Worm (Caenorhabditis elegans) whole organism, young adult: ENCODE measurements around the gene hir-1.

Experiments used
- B0019.2 ChIP-seq: fragments of 200-800 bp; sonication (Bioruptor generic); conservative IDR thresholded peaks from 2 replicates; pipeline ENCODE4 v1.3.6; 2022; ENCODE audit warnings: missing genetic modification reagents, missing genetic modification characterization, missing compliant biosample characterization
- B0261.1 ChIP-seq: sonication (generic microtip); optimal IDR thresholded peaks from 2 replicates; lab custom pipeline; 2016; ENCODE audit warnings: mild to moderate bottlenecking, missing genetic modification characterization, moderate library complexity, missing compliant biosample characterization
- F10E7.11 ChIP-seq: sonication (generic microtip); optimal IDR thresholded peaks from 2 replicates; lab custom pipeline; 2017; ENCODE audit warnings: mild to moderate bottlenecking, missing genetic modification characterization, moderate library complexity, missing compliant biosample characterization
- F22D6.2 ChIP-seq: sonication (generic microtip); optimal IDR thresholded peaks from 2 replicates; lab custom pipeline; 2016; ENCODE audit warnings: mild to moderate bottlenecking, missing genetic modification characterization, missing compliant biosample characterization
- T07F8.4 ChIP-seq: sonication (generic microtip); optimal IDR thresholded peaks from 2 replicates; lab custom pipeline; 2016; ENCODE audit warnings: mild to moderate bottlenecking, missing genetic modification characterization, moderate library complexity, missing compliant biosample characterization
- T26A5.8 ChIP-seq: sonication (generic microtip); optimal IDR thresholded peaks from 2 replicates; lab custom pipeline; 2016; ENCODE audit warnings: missing genetic modification characterization, missing compliant biosample characterization
- ZK185.1 ChIP-seq: sonication (generic microtip); optimal IDR thresholded peaks from 2 replicates; lab custom pipeline; 2016; ENCODE audit warnings: mild to moderate bottlenecking, missing genetic modification characterization, missing compliant biosample characterization; ENCODE audit not compliant: poor library complexity, severe bottlenecking
- atf-7 ChIP-seq: sonication (generic microtip); optimal IDR thresholded peaks from 2 replicates; lab custom pipeline; 2017; ENCODE audit warnings: mild to moderate bottlenecking, missing genetic modification characterization, missing compliant biosample characterization
- athp-1 ChIP-seq: sonication (generic microtip); optimal IDR thresholded peaks from 2 replicates; lab custom pipeline; 2017; ENCODE audit warnings: mild to moderate bottlenecking, missing genetic modification characterization, missing compliant biosample characterization
- attf-3 ChIP-seq: fragments of 200-800 bp; sonication (Bioruptor generic); conservative IDR thresholded peaks from 2 replicates; pipeline ENCODE4 v1.3.6; 2022; ENCODE audit warnings: missing genetic modification reagents, missing genetic modification characterization, missing compliant biosample characterization
- attf-5 ChIP-seq: fragments of 200-800 bp; sonication (Bioruptor generic); optimal IDR thresholded peaks from 2 replicates; lab custom pipeline; 2018; ENCODE audit warnings: mild to moderate bottlenecking, missing genetic modification characterization, missing compliant biosample characterization
- attf-6 ChIP-seq: fragments of 200-800 bp; sonication (Bioruptor generic); IDR thresholded peaks from 2 replicates; pipeline ENCODE4 v1.3.6; 2022; ENCODE audit warnings: missing genetic modification reagents, missing genetic modification characterization, missing compliant biosample characterization
- bed-2 ChIP-seq: fragments of 200-800 bp; sonication (Bioruptor generic); IDR thresholded peaks from 2 replicates; pipeline ENCODE4 v1.3.6; 2022; ENCODE audit warnings: missing genetic modification reagents, missing genetic modification characterization, missing compliant biosample characterization
- ceh-58 ChIP-seq: fragments of 200-800 bp; sonication (Bioruptor generic); IDR thresholded peaks from 2 replicates; pipeline ENCODE4 v1.3.6; 2022; ENCODE audit warnings: missing genetic modification characterization, missing compliant biosample characterization
- die-1 ChIP-seq: sonication (generic microtip); optimal IDR thresholded peaks from 2 replicates; lab custom pipeline; 2016; ENCODE audit warnings: missing genotype, mild to moderate bottlenecking, missing genetic modification characterization, missing compliant biosample characterization
- ekl-4 ChIP-seq: fragments of 200-800 bp; sonication (Bioruptor generic); IDR thresholded peaks from 2 replicates; pipeline ENCODE4 v1.3.6; 2022; ENCODE audit warnings: missing genetic modification reagents, missing genetic modification characterization, missing compliant biosample characterization
- gei-17 ChIP-seq: fragments of 200-800 bp; sonication (Bioruptor generic); optimal IDR thresholded peaks from 2 replicates; lab custom pipeline; 2018; ENCODE audit warnings: mild to moderate bottlenecking, missing genetic modification characterization, missing compliant biosample characterization
- him-1 ChIP-seq: sonication (generic microtip); optimal IDR thresholded peaks from 2 replicates; lab custom pipeline; 2016; ENCODE audit warnings: missing genotype, missing genetic modification reagents, missing genetic modification characterization, missing compliant biosample characterization
- hlh-12 ChIP-seq: sonication (generic microtip); optimal IDR thresholded peaks from 2 replicates; lab custom pipeline; 2016; ENCODE audit warnings: missing genetic modification characterization, missing compliant biosample characterization
- lag-1 ChIP-seq: fragments of 200-800 bp; sonication (Bioruptor generic); IDR thresholded peaks from 2 replicates; pipeline ENCODE4 v1.3.6; 2022; ENCODE audit warnings: missing genetic modification reagents, missing genetic modification characterization, missing compliant biosample characterization
- let-526 ChIP-seq: fragments of 200-800 bp; sonication (Bioruptor generic); IDR thresholded peaks from 2 replicates; pipeline ENCODE4 v1.3.6; 2022; ENCODE audit warnings: missing genetic modification reagents, missing genetic modification characterization, missing compliant biosample characterization
- lin-26 ChIP-seq: fragments of 200-800 bp; sonication (Bioruptor generic); IDR thresholded peaks from 2 replicates; pipeline ENCODE4 v1.3.6; 2022; ENCODE audit warnings: missing genetic modification reagents, missing genetic modification characterization, missing compliant biosample characterization
- lin-40 ChIP-seq: sonication (generic microtip); optimal IDR thresholded peaks from 2 replicates; lab custom pipeline; 2016; ENCODE audit warnings: missing genetic modification characterization, mild to moderate bottlenecking, missing compliant biosample characterization, missing genotype, missing genetic modification reagents
- lir-1 ChIP-seq: fragments of 200-800 bp; sonication (Bioruptor generic); conservative IDR thresholded peaks from 2 replicates; pipeline ENCODE4 v1.3.6; 2022; ENCODE audit warnings: missing genetic modification reagents, missing genetic modification characterization, missing compliant biosample characterization
- lsl-1 ChIP-seq: fragments of 200-800 bp; sonication (Bioruptor generic); optimal IDR thresholded peaks from 2 replicates; lab custom pipeline; 2018; ENCODE audit warnings: mild to moderate bottlenecking, missing genetic modification characterization, moderate library complexity, missing compliant biosample characterization
- madf-3 ChIP-seq: fragments of 200-800 bp; sonication (Bioruptor generic); IDR thresholded peaks from 2 replicates; pipeline ENCODE4 v1.3.6; 2022; ENCODE audit warnings: missing genetic modification reagents, missing genetic modification characterization, missing compliant biosample characterization
- mes-4 ChIP-seq: sonication (generic microtip); optimal IDR thresholded peaks from 2 replicates; lab custom pipeline; 2016; ENCODE audit warnings: missing genotype, missing genetic modification characterization, missing compliant biosample characterization
- mxl-1 ChIP-seq: sonication (generic microtip); optimal IDR thresholded peaks from 2 replicates; lab custom pipeline; 2016; ENCODE audit warnings: missing genetic modification characterization, missing compliant biosample characterization
- nhr-179 ChIP-seq: sonication (generic microtip); optimal IDR thresholded peaks from 2 replicates; lab custom pipeline; 2016; ENCODE audit warnings: mild to moderate bottlenecking, missing genetic modification characterization, missing compliant biosample characterization
- nhr-90 ChIP-seq: sonication (generic microtip); optimal IDR thresholded peaks from 2 replicates; lab custom pipeline; 2016; ENCODE audit warnings: missing genotype, mild to moderate bottlenecking, missing genetic modification characterization, missing compliant biosample characterization
- rcor-1 ChIP-seq: fragments of 200-800 bp; sonication (Bioruptor generic); IDR thresholded peaks from 2 replicates; pipeline ENCODE4 v1.3.6; 2022; ENCODE audit warnings: missing genetic modification reagents, missing genetic modification characterization, missing compliant biosample characterization
- repo-1 ChIP-seq: sonication (generic microtip); optimal IDR thresholded peaks from 2 replicates; lab custom pipeline; 2017; ENCODE audit warnings: mild to moderate bottlenecking, missing genetic modification characterization, missing compliant biosample characterization
- sea-2 ChIP-seq: fragments of 200-800 bp; sonication (Bioruptor generic); IDR thresholded peaks from 2 replicates; pipeline ENCODE4 v1.3.6; 2022; ENCODE audit warnings: missing genetic modification characterization, missing compliant biosample characterization
- snpc-1.1 ChIP-seq: sonication (generic microtip); optimal IDR thresholded peaks from 2 replicates; lab custom pipeline; 2017; ENCODE audit warnings: missing genetic modification characterization, mild to moderate bottlenecking, missing compliant biosample characterization, antibody characterized with exemption, moderate library complexity, missing genotype, missing genetic modification reagents; ENCODE audit not compliant: insufficient read depth
- somi-1 ChIP-seq: fragments of 200-800 bp; sonication (Bioruptor generic); optimal IDR thresholded peaks from 2 replicates; lab custom pipeline; 2018; ENCODE audit warnings: mild to moderate bottlenecking, missing genetic modification characterization, missing compliant biosample characterization
- tbp1 ChIP-seq: fragments of 200-800 bp; sonication (Bioruptor generic); optimal IDR thresholded peaks from 2 replicates; lab custom pipeline; 2018; ENCODE audit warnings: mild to moderate bottlenecking, missing genetic modification characterization, missing compliant biosample characterization
- unc-130 ChIP-seq: sonication (generic microtip); optimal IDR thresholded peaks from 2 replicates; lab custom pipeline; 2016; ENCODE audit warnings: missing genetic modification reagents, missing genetic modification characterization, missing compliant biosample characterization
- unc-62 ChIP-seq: fragments of 150-350 bp; optimal IDR thresholded peaks from 2 replicates; lab custom pipeline; 2014; ENCODE audit warnings: missing biosample characterization, missing genetic modification reagents, missing genetic modification characterization
- zim-3 ChIP-seq: sonication (generic microtip); optimal IDR thresholded peaks from 2 replicates; lab custom pipeline; 2017; ENCODE audit warnings: mild to moderate bottlenecking, missing genetic modification characterization, moderate library complexity, missing compliant biosample characterization
- ztf-18 ChIP-seq: sonication (generic microtip); optimal IDR thresholded peaks from 2 replicates; lab custom pipeline; 2016; ENCODE audit warnings: missing genotype, mild to moderate bottlenecking, missing genetic modification characterization, missing compliant biosample characterization

The hir-1 gene

ce11 chrV:5521735-5522241, at the start of gene hir-1:
Gene hir-1, plus strand, starts transcription at chrV:5522139.
- no peak for TF ChIP-seq T07F8.4 (tag; lab: Kevin White, UChicago)

- TF ChIP-seq die-1 (tag; lab: Kevin White, UChicago) (no peak), lir-1 (no peak), T26A5.8 (tag; lab: Kevin White, UChicago) (no peak), madf-3 (GFP tag; lab: Robert Waterston, UW) (no peak), repo-1 (tag; lab: Kevin White, UChicago) (no peak), ztf-18 (no peak), atf-7 (no peak), athp-1 (tag; lab: Kevin White, UChicago) (no peak), nhr-90 (tag; lab: Kevin White, UChicago) (no peak), F22D6.2 (no peak), ekl-4 (no peak), unc-130 (GFP tag; lab: Kevin White, UChicago) (no peak), snpc-1.1 (tag; lab: Kevin White, UChicago) (no peak)
These were observed 44.2 kb upstream of the hir-1 start for ce11 chrV:5477719-5478118.

DNA sequence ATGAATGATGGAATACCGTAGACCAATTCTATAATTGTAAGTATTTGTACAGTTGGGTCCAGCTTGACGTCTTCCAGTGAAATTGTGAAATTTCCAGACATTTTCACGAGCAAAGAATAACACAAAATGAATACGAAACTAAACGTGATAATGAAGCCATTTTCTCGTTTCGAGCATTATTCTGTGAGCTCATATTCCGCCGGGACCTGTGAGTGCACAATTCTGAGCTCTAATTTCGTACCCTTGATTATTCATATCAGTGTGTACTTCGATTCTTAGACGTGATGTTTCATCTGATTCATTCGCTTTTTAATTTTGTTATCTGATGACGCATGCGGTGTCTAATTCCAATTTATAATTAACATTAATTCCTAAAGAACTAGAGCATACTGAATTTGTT, 39.6 kb upstream of the hir-1 start, which contains the start of gene srg-66:
Gene srg-66, minus strand, starts transcription at position 101 of the 400 bp plus-strand sequence.
- TF ChIP-seq nhr-179 (tag; lab: Kevin White, UChicago) (no peak), bed-2 (GFP tag; lab: Robert Waterston, UW) (no peak), sea-2 (GFP tag; lab: Robert Waterston, UW) (no peak), let-526 (GFP tag; lab: Robert Waterston, UW) (no peak), attf-6 (GFP tag; lab: Robert Waterston, UW) (no peak), him-1 (tag; lab: Kevin White, UChicago) (no peak)

DNA sequence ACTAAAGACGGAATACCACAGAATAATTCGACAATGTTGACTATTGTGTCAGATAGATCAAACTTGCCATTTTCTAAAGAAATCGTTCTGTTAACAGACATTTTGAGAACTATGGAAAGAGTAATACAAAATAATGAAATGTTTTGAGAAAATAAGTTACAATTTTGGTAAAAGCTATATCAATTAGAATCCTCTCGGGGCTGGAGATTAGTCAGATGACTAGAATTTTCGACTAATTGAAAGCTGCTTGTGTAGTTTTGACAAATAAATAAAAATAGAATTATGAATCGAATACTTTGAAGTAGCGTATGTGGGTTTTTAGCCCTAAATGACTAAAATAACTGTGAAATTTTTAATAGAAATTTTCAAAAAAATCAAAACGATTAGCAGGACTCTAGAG, 37.1 kb upstream of the hir-1 start, which contains the start of gene srg-65:
Gene srg-65, minus strand, starts transcription at position 101 of the 400 bp plus-strand sequence.
- TF ChIP-seq mes-4 (tag; lab: Kevin White, UChicago) = no peak
- TF ChIP-seq lin-26 = no peak
- TF ChIP-seq somi-1 (GFP tag; lab: Kevin White, UChicago) = no peak
- no peak for TF ChIP-seq B0019.2 (GFP tag; lab: Robert Waterston, UW)
- TF ChIP-seq lin-40 = no peak

DNA sequence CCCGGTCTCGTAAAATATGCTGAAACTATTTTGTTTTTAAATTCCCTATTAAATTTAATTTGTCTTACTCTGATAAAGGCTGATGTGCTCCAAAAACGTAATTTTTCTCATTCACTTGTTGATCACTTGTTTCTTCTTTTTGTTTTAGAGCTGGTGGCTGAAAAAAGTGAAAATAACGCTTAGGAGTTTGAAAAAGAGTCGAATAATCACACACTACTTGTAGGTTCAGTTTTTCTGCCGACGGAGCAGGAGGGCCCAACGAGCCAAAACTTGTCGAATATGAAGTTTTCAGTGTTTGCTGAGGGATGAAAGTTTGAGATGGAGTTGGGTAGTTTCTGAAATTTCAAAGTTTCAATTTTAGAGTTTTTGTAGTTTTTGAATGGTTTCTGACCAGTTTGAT, 34.8 kb upstream of the hir-1 start:
- TF ChIP-seq tbp1 (GFP tag; lab: Kevin White, UChicago) (no peak), ZK185.1 (tag; lab: Kevin White, UChicago) (no peak), mes-4 (tag; lab: Kevin White, UChicago) (no peak), attf-6 (GFP tag; lab: Robert Waterston, UW) (no peak), zim-3 (tag; lab: Kevin White, UChicago) (no peak), gei-17 (GFP tag; lab: Kevin White, UChicago) (no peak), athp-1 (tag; lab: Kevin White, UChicago) (no peak), rcor-1 (no peak), lag-1 (GFP tag; lab: Robert Waterston, UW) (no peak), attf-5 (no peak), mxl-1 (tag; lab: Kevin White, UChicago) (no peak), hlh-12 (tag; lab: Kevin White, UChicago) (no peak), B0261.1 (tag; lab: Kevin White, UChicago) (no peak), lsl-1 (GFP tag; lab: Kevin White, UChicago) (no peak), attf-3 (GFP tag; lab: Robert Waterston, UW) (no peak), ceh-58 (GFP tag; lab: Robert Waterston, UW) (no peak), unc-62 (GFP tag; lab: Kevin White, UChicago) (no peak), F10E7.11 (tag; lab: Kevin White, UChicago) (no peak)
